Worm (Caenorhabditis elegans): Measurements from ENCODE around the gene Y20C6A.4.
"Not testable (repeated sequence)": the region's sequence is repeated elsewhere in the genome, so short reads cannot be mapped to it uniquely, and the experiment has no call there.

Y20C6A.4 gene

ce11 chrV:17376639-17377038, 3.4 kb upstream of the Y20C6A.4 start, which contains the start of gene Y20C6A.1:
TSS of gene Y20C6A.1 (minus strand) at chrV:17376745.
- TF ChIP-seq fos-1 (tag; optimal IDR thresholded peaks at IDR 0.05) (peak; percentile 50), ztf-1 (GFP tag; conservative IDR thresholded peaks at IDR 0.05) (no peak), ztf-4 (tag; optimal IDR thresholded peaks at IDR 0.05) (no peak), alr-1 (tag; optimal IDR thresholded peaks at IDR 0.05) (no peak)

- TF ChIP-seq C34F6.9 (tag; optimal IDR thresholded peaks at IDR 0.05): no peak
- no peak for TF ChIP-seq dmd-4 (tag; optimal IDR thresholded peaks at IDR 0.05)
- no peak for TF ChIP-seq skn-1 (tag; optimal IDR thresholded peaks at IDR 0.05)
- no peak for TF ChIP-seq crh-2 (tag; optimal IDR thresholded peaks at IDR 0.05)
- TF ChIP-seq nhr-12 (tag; optimal IDR thresholded peaks at IDR 0.05): no peak
- TF ChIP-seq mab-5 (tag; optimal IDR thresholded peaks at IDR 0.05): no peak
- no peak for TF ChIP-seq nhr-129 (tag; optimal IDR thresholded peaks at IDR 0.05)
- no peak for TF ChIP-seq mdl-1 (tag; optimal IDR thresholded peaks at IDR 0.05)
- no peak for TF ChIP-seq alr-1 (tag; optimal IDR thresholded peaks at IDR 0.05)
- no peak for TF ChIP-seq nhr-77 (tag; optimal IDR thresholded peaks at IDR 0.05)
- no peak for TF ChIP-seq ceh-82 (tag; optimal IDR thresholded peaks at IDR 0.05)
- TF ChIP-seq lin-13 (GFP tag; optimal IDR thresholded peaks at IDR 0.05): no peak
- no peak for TF ChIP-seq lin-11 (tag; optimal IDR thresholded peaks at IDR 0.05)
- TF ChIP-seq nhr-11 (tag; optimal IDR thresholded peaks at IDR 0.05): no peak
- TF ChIP-seq nhr-10 (tag; optimal IDR thresholded peaks at IDR 0.05): no peak
Measured at ce11 chrV:17377140-17377539, 2.9 kb upstream of the Y20C6A.4 start, which contains the start of gene fbxb-7. TSS of gene fbxb-7 (plus strand) at chrV:17377406.

ce11 chrV:17395374-17395773, 15.3 kb downstream of the Y20C6A.4 start, which contains the start of gene srh-120:
TSS of gene srh-120 (plus strand) at chrV:17395674.
- TF ChIP-seq lin-39 (tag; optimal IDR thresholded peaks at IDR 0.05) (no peak), sma-3 (GFP tag; optimal IDR thresholded peaks at IDR 0.05) (no peak), unc-62 (GFP tag; optimal IDR thresholded peaks at IDR 0.05) (no peak), snpc-4 (tag; optimal IDR thresholded peaks at IDR 0.05) (no peak), fos-1 (tag; optimal IDR thresholded peaks at IDR 0.05) (no peak), nhr-23 (tag; optimal IDR thresholded peaks at IDR 0.05) (no peak), F13H6.1 (tag; optimal IDR thresholded peaks at IDR 0.05) (no peak), egl-27 (tag; optimal IDR thresholded peaks at IDR 0.05) (no peak), R02D3.7 (tag; optimal IDR thresholded peaks at IDR 0.05) (no peak), unc-55 (GFP tag; optimal IDR thresholded peaks at IDR 0.05) (no peak), alr-1 (tag; optimal IDR thresholded peaks at IDR 0.05) (no peak), ztf-1 (GFP tag; conservative IDR thresholded peaks at IDR 0.05) (no peak), nhr-77 (tag; optimal IDR thresholded peaks at IDR 0.05) (no peak), lsy-2 (tag; optimal IDR thresholded peaks at IDR 0.05) (no peak), nhr-12 (tag; optimal IDR thresholded peaks at IDR 0.05) (no peak), mbf-1 (tag; optimal IDR thresholded peaks at IDR 0.05) (no peak), zag-1 (tag; optimal IDR thresholded peaks at IDR 0.05) (no peak), nhr-21 (tag; optimal IDR thresholded peaks at IDR 0.05) (no peak)

ce11 chrV:17409955-17410354, 29.9 kb downstream of the Y20C6A.4 start, which contains the start of gene srh-132:
TSS of gene srh-132 (plus strand) at chrV:17410255.
- not testable (repeated sequence) for TF ChIP-seq elt-3, ZK546.5, dmd-4 (tag; optimal IDR thresholded peaks at IDR 0.05)

ce11 chrV:17414951-17415350, 34.9 kb downstream of the Y20C6A.4 start, which contains the start of gene T27C5.12:
TSS of gene T27C5.12 (plus strand) at chrV:17415251.
- TF ChIP-seq sma-3 (GFP tag; optimal IDR thresholded peaks at IDR 0.05): no peak
- TF ChIP-seq dmd-4 (tag; optimal IDR thresholded peaks at IDR 0.05): no peak
- TF ChIP-seq Y55F3AM.14 (GFP tag; optimal IDR thresholded peaks at IDR 0.05): no peak
- TF ChIP-seq nhr-12 (tag; optimal IDR thresholded peaks at IDR 0.05): no peak
- no peak for TF ChIP-seq ztf-4 (tag; optimal IDR thresholded peaks at IDR 0.05)
- TF ChIP-seq mab-5 (tag; optimal IDR thresholded peaks at IDR 0.05): no peak
- TF ChIP-seq peb-1 (tag; optimal IDR thresholded peaks at IDR 0.05): no peak
- no peak for TF ChIP-seq lin-11 (tag; optimal IDR thresholded peaks at IDR 0.05)
- TF ChIP-seq ztf-1 (GFP tag; conservative IDR thresholded peaks at IDR 0.05): no peak
- TF ChIP-seq ama-1 (optimal IDR thresholded peaks at IDR 0.05): no peak
- no peak for TF ChIP-seq blmp-1 (tag; optimal IDR thresholded peaks at IDR 0.05; ENCODE audit: insufficient read depth)
- TF ChIP-seq egl-27 (tag; optimal IDR thresholded peaks at IDR 0.05): no peak
- no peak for TF ChIP-seq nhr-21 (tag; optimal IDR thresholded peaks at IDR 0.05)
- no peak for TF ChIP-seq nhr-10 (tag; optimal IDR thresholded peaks at IDR 0.05)
- no peak for TF ChIP-seq nhr-25 (tag; optimal IDR thresholded peaks at IDR 0.05)
- TF ChIP-seq nhr-11 (tag; optimal IDR thresholded peaks at IDR 0.05): no peak
